Comparison of ENCODE assay signal across 4 fruit fly cellular contexts in the genomic region with DNA sequence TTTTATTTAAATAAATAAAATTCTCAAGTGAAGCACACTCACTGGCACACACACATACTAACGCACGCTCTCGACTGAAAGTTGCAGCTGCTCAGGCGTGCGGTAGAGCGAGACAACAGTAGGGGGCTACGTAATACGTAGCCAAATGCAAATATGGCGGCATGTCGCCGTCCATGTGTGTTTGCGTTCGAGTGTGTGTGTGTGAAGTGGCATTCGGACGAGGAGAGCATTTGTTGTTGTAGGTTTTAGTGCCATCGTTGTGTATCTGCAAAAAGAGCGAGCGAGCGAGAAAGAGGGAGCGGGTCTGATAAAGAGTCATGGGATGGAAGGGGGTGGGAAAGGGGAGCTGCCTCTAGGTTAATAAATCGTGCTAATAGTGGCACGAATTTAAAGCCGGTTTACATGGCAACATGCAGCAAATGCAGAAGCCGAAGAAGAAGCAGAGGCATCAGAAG.
A peak's percentile ranks its signal among the peaks of the same experiment; 100 is the strongest.
TF ChIP-seq lines count a peak whose summit lies in the region.

No protein-coding gene starts in this region.

TF ChIP-seq in whole organism, adult, 20 proteins besides CTCF, POLR2A, EP300 and RAD21 (continued from another document):
- no peak for TF ChIP-seq CG5204 (GFP tag; optimal IDR thresholded peaks at IDR 0.05; lab: Kevin White, UChicago)
- peak; percentile 11 for TF ChIP-seq CG7101 (tag; optimal IDR thresholded peaks at IDR 0.05; lab: Kevin White, UChicago)
- TF ChIP-seq CG7045 (GFP tag; optimal IDR thresholded peaks at IDR 0.05; lab: Kevin White, UChicago): no peak
- TF ChIP-seq ovo (GFP tag; optimal IDR thresholded peaks at IDR 0.05; lab: Kevin White, UChicago): no peak

TF ChIP-seq in whole organism, embryonic, 481 proteins besides CTCF, POLR2A, EP300 and RAD21 (continued from another document and continues in another):
- TF ChIP-seq CG17829 (tag; optimal IDR thresholded peaks at IDR 0.05; lab: Kevin White, UChicago) (peak; percentile 20), Bgb (GFP tag; IDR thresholded peaks at IDR 0.05; lab: Robert Waterston, UW; ENCODE audit: partially characterized antibody) (peak; percentile 29; the same call in 1 of the 2 replicates), CG11398 (GFP tag; optimal IDR thresholded peaks at IDR 0.05; lab: Kevin White, UChicago) (no peak), phol (tag; optimal IDR thresholded peaks at IDR 0.05; lab: Kevin White, UChicago) (peak; percentile 97), CG7987 (GFP tag; optimal IDR thresholded peaks at IDR 0.05; lab: Kevin White, UChicago) (peak; percentile 40), CG13123 (GFP tag; optimal IDR thresholded peaks at IDR 0.05; lab: Kevin White, UChicago) (no peak), CG14441 (GFP tag; IDR thresholded peaks at IDR 0.05; lab: Robert Waterston, UW) (0 out of 2 replicates have a peak, but pooled peaks have one; percentile 29), Fer2 (tag; optimal IDR thresholded peaks at IDR 0.05; lab: Kevin White, UChicago) (no peak), Sin3A (optimal IDR thresholded peaks at IDR 0.05; lab: Kevin White, UChicago) (no peak), chinmo (GFP tag; IDR thresholded peaks at IDR 0.05; lab: Robert Waterston, UW; ENCODE audit: partially characterized antibody) (peak; percentile 99), CG10431 (GFP tag; optimal IDR thresholded peaks at IDR 0.05; lab: Kevin White, UChicago) (peak; percentile 83), Side (GFP tag; optimal IDR thresholded peaks at IDR 0.05; lab: Kevin White, UChicago) (no peak), ranshi (GFP tag; IDR thresholded peaks at IDR 0.05; lab: Robert Waterston, UW) (no peak), sob (GFP tag; IDR thresholded peaks at IDR 0.05; lab: Robert Waterston, UW) (peak; percentile 57), Max (GFP tag; optimal IDR thresholded peaks at IDR 0.05; lab: Kevin White, UChicago) (peak; percentile 29), CG8478 (optimal IDR thresholded peaks at IDR 0.05; lab: Kevin White, UChicago) (peak; percentile 72), Aef1 (GFP tag; IDR thresholded peaks at IDR 0.05; lab: Robert Waterston, UW) (0 out of 3 replicates have a peak, but pooled peaks have one; percentile 25), Opbp (GFP tag; IDR thresholded peaks at IDR 0.05; lab: Robert Waterston, UW; ENCODE audit: partially characterized antibody) (peak; percentile 38; the same call in 1 of the 3 replicates), CG6175 (GFP tag; IDR thresholded peaks at IDR 0.05; lab: Robert Waterston, UW) (peak; percentile 73; the same call in 2 of the 3 replicates), CG12769 (tag; optimal IDR thresholded peaks at IDR 0.05; lab: Kevin White, UChicago) (peak; percentile 29), CG10462 (GFP tag; optimal IDR thresholded peaks at IDR 0.05; lab: Kevin White, UChicago) (no peak), ci (GFP tag; IDR thresholded peaks at IDR 0.05; lab: Robert Waterston, UW) (peak; percentile 67; the same call in 2 of the 3 replicates), CG7963 (GFP tag; IDR thresholded peaks at IDR 0.05; lab: Robert Waterston, UW; ENCODE audit: partially characterized antibody) (no peak), crol (GFP tag; IDR thresholded peaks at IDR 0.05; lab: Robert Waterston, UW) (peak; percentile 93), Dll (GFP tag; IDR thresholded peaks at IDR 0.05; lab: Robert Waterston, UW; ENCODE audit: partially characterized antibody) (0 out of 4 replicates have a peak, but pooled peaks have one; percentile 41), pros (GFP tag; optimal IDR thresholded peaks at IDR 0.05; lab: Kevin White, UChicago) (peak; percentile 44), MBD-R2 (GFP tag; IDR thresholded peaks at IDR 0.05; lab: Robert Waterston, UW) (0 out of 2 replicates have a peak, but pooled peaks have one; percentile 16), CG8765 (GFP tag; IDR thresholded peaks at IDR 0.05; lab: Robert Waterston, UW) (peak; percentile 37; the same call in 1 of the 2 replicates), gcm (GFP tag; optimal IDR thresholded peaks at IDR 0.05; lab: Kevin White, UChicago) (peak; percentile 28), kni (GFP tag; optimal IDR thresholded peaks at IDR 0.05; lab: Kevin White, UChicago) (peak; percentile 52), Med (GFP tag; lab: Kevin White, UChicago) (peak; percentile 84), exex (tag; optimal IDR thresholded peaks at IDR 0.05; lab: Kevin White, UChicago) (no peak), CG9876 (GFP tag; optimal IDR thresholded peaks at IDR 0.05; lab: Kevin White, UChicago) (no peak), sqz (GFP tag; optimal IDR thresholded peaks at IDR 0.05; lab: Kevin White, UChicago) (peak; percentile 47), CG12659 (GFP tag; optimal IDR thresholded peaks at IDR 0.05; lab: Kevin White, UChicago) (peak; percentile 45), CG3726 (GFP tag; IDR thresholded peaks at IDR 0.05; lab: Robert Waterston, UW) (no peak), sens (GFP tag; lab: Kevin White, UChicago) (peak; percentile 87), cg (GFP tag; optimal IDR thresholded peaks at IDR 0.05; lab: Kevin White, UChicago) (peak; percentile 97)

TF ChIP-seq in whole organism, pupa, 21 proteins besides CTCF, POLR2A, EP300 and RAD21 (continued from another document):
- no peak for TF ChIP-seq CG34367 (tag; optimal IDR thresholded peaks at IDR 0.05; lab: Kevin White, UChicago)
- no peak for TF ChIP-seq CG8159 (tag; optimal IDR thresholded peaks at IDR 0.05; lab: Kevin White, UChicago)

TF ChIP-seq in whole organism, wandering third instar larva, 38 proteins besides CTCF, POLR2A, EP300 and RAD21 (continued from another document):
- no peak for TF ChIP-seq lola (GFP tag; optimal IDR thresholded peaks at IDR 0.05; lab: Kevin White, UChicago)
- TF ChIP-seq usp (GFP tag; optimal IDR thresholded peaks at IDR 0.05; lab: Kevin White, UChicago): no peak
- TF ChIP-seq tai (GFP tag; optimal IDR thresholded peaks at IDR 0.05; lab: Kevin White, UChicago): no peak
- TF ChIP-seq h (GFP tag; optimal IDR thresholded peaks at IDR 0.05; lab: Kevin White, UChicago): peak; percentile 78
- peak; percentile 65 for TF ChIP-seq Jra (GFP tag; optimal IDR thresholded peaks at IDR 0.05; lab: Kevin White, UChicago)
- peak; percentile 37 for TF ChIP-seq fru (GFP tag; optimal IDR thresholded peaks at IDR 0.05; lab: Kevin White, UChicago)
- TF ChIP-seq CrebA (GFP tag; optimal IDR thresholded peaks at IDR 0.05; lab: Kevin White, UChicago; ENCODE audit: borderline replicate concordance): peak; percentile 77
- TF ChIP-seq brk (GFP tag; optimal IDR thresholded peaks at IDR 0.05; lab: Kevin White, UChicago): peak; percentile 70
- TF ChIP-seq Hr78 (GFP tag; optimal IDR thresholded peaks at IDR 0.05; lab: Kevin White, UChicago): no peak
- no peak for TF ChIP-seq HLH106 (tag; optimal IDR thresholded peaks at IDR 0.05; lab: Kevin White, UChicago)
- peak; percentile 33 for TF ChIP-seq rgr (GFP tag; optimal IDR thresholded peaks at IDR 0.05; lab: Kevin White, UChicago)
- no peak for TF ChIP-seq Dfd (GFP tag; optimal IDR thresholded peaks at IDR 0.05; lab: Kevin White, UChicago)
- TF ChIP-seq psq (GFP tag; optimal IDR thresholded peaks at IDR 0.05; lab: Kevin White, UChicago): peak; percentile 52
- peak; percentile 23 for TF ChIP-seq br (GFP tag; optimal IDR thresholded peaks at IDR 0.05; lab: Kevin White, UChicago)
- no peak for TF ChIP-seq Myc (optimal IDR thresholded peaks at IDR 0.05; lab: Kevin White, UChicago)
- no peak for TF ChIP-seq woc (GFP tag; optimal IDR thresholded peaks at IDR 0.05; lab: Kevin White, UChicago)
- TF ChIP-seq Hnf4 (GFP tag; optimal IDR thresholded peaks at IDR 0.05; lab: Kevin White, UChicago): peak; percentile 59
- no peak for TF ChIP-seq dsf (GFP tag; optimal IDR thresholded peaks at IDR 0.05; lab: Kevin White, UChicago; ENCODE audit: borderline replicate concordance)
- TF ChIP-seq OdsH (GFP tag; optimal IDR thresholded peaks at IDR 0.05; lab: Kevin White, UChicago): no peak
TF ChIP-seq in whole organism, wandering third instar larva: peak in this region for 16.
